Worm (Caenorhabditis elegans) whole organism, L4 larva: Measurements from ENCODE around the gene unc-43.

Source experiments
- F26F4.8 ChIP-seq: fragments of 200-800 bp; sonication (Bioruptor generic); conservative IDR thresholded peaks from 2 replicates; pipeline ENCODE4 v1.3.6; 2022; ENCODE audit warnings: missing genetic modification characterization, missing compliant biosample characterization
- F44E2.7 ChIP-seq: fragments of 200-800 bp; sonication (Bioruptor generic); IDR thresholded peaks from 2 replicates; pipeline ENCODE4 v2.1.2; 2022; ENCODE audit warnings: missing genetic modification characterization, missing compliant biosample characterization
- T20F7.1 ChIP-seq: fragments of 200-800 bp; sonication (Bioruptor generic); optimal IDR thresholded peaks from 2 replicates; lab custom pipeline; 2018; ENCODE audit warnings: mild to moderate bottlenecking, missing genetic modification characterization, missing compliant biosample characterization
- Y105C5A.15 ChIP-seq: fragments of 200-800 bp; sonication (Bioruptor generic); IDR thresholded peaks from 2 replicates; pipeline ENCODE4 v1.3.6; 2022; ENCODE audit warnings: missing genetic modification characterization, missing compliant biosample characterization
- Y75B8A.6 ChIP-seq: fragments of 200-800 bp; sonication (Bioruptor generic); IDR thresholded peaks from 2 replicates; pipeline ENCODE4 v1.3.6; 2022; ENCODE audit warnings: missing genetic modification reagents, missing genetic modification characterization, missing compliant biosample characterization
- ZK337.2 ChIP-seq: fragments of 200-800 bp; sonication (Bioruptor generic); IDR thresholded peaks from 2 replicates; pipeline ENCODE4 v1.3.6; 2022; ENCODE audit warnings: missing genetic modification reagents, missing genetic modification characterization, missing compliant biosample characterization
- ZK546.5 ChIP-seq, 2 experiments: sonication (generic microtip); optimal IDR thresholded peaks; 2 replicates each; lab custom pipeline; 2017; ENCODE audit warnings: missing biosample characterization in 2 of 2, missing genetic modification characterization in 2 of 2
- ama-1 ChIP-seq: fragments of 150-350 bp; optimal IDR thresholded peaks from 2 replicates; lab custom pipeline; 2014; ENCODE audit warnings: inconsistent platforms, mixed read lengths
- attf-4 ChIP-seq: sonication (generic microtip); optimal IDR thresholded peaks from 3 replicates; lab custom pipeline; 2017; ENCODE audit warnings: missing biosample characterization, missing genetic modification characterization
- ceh-28 ChIP-seq: fragments of 150-350 bp; optimal IDR thresholded peaks from 2 replicates; lab custom pipeline; 2014; ENCODE audit warnings: missing biosample characterization, missing genetic modification reagents, missing genetic modification characterization
- ceh-62 ChIP-seq: sonication (generic microtip); optimal IDR thresholded peaks from 2 replicates; lab custom pipeline; 2017; ENCODE audit warnings: missing biosample characterization, missing genetic modification characterization
- ceh-82 ChIP-seq: sonication (generic microtip); optimal IDR thresholded peaks from 2 replicates; lab custom pipeline; 2017; ENCODE audit warnings: missing biosample characterization, missing genetic modification characterization
- ctbp-1 ChIP-seq: fragments of 200-800 bp; sonication (Bioruptor generic); IDR thresholded peaks from 2 replicates; pipeline ENCODE4 v1.3.6; 2022; ENCODE audit warnings: missing genetic modification reagents, missing genetic modification characterization, missing compliant biosample characterization
- daf-16 ChIP-seq, 3 experiments: sonication (generic microtip); optimal IDR thresholded peaks; 2 replicates each; lab custom pipeline; 2016 to 2017; ENCODE audit warnings: missing genetic modification characterization in 3 of 3, missing genetic modification reagents in 3 of 3, mild to moderate bottlenecking in 2 of 3, missing compliant biosample characterization in 2 of 3, missing biosample characterization in 1 of 3, moderate library complexity in 1 of 3
- dmd-8 ChIP-seq: fragments of 200-800 bp; sonication (Bioruptor generic); IDR thresholded peaks from 2 replicates; pipeline ENCODE4 v1.3.6; 2022; ENCODE audit warnings: missing genetic modification characterization, missing compliant biosample characterization
- duxl-1 ChIP-seq: sonication (generic microtip); optimal IDR thresholded peaks from 2 replicates; lab custom pipeline; 2016; ENCODE audit warnings: mild to moderate bottlenecking, missing genetic modification characterization, moderate library complexity, missing compliant biosample characterization; ENCODE audit not compliant: poor library complexity
- egl-27 ChIP-seq: sonication (generic microtip); optimal IDR thresholded peaks from 3 replicates; lab custom pipeline; 2017; ENCODE audit warnings: missing biosample characterization, missing genetic modification reagents, missing genetic modification characterization
- egl-43 ChIP-seq: fragments of 200-800 bp; sonication (Bioruptor generic); IDR thresholded peaks from 2 replicates; pipeline ENCODE4 v1.3.6; 2022; ENCODE audit warnings: missing genetic modification reagents, missing genetic modification characterization, missing compliant biosample characterization
- hif-1 ChIP-seq, 2 experiments: sonication (generic microtip); optimal IDR thresholded peaks; 2 replicates each; lab custom pipeline; 2016 to 2017; ENCODE audit warnings: missing compliant biosample characterization in 2 of 2, missing genetic modification characterization in 2 of 2, missing genetic modification reagents in 2 of 2, missing genotype in 2 of 2, mild to moderate bottlenecking in 1 of 2
- hlh-11 ChIP-seq: fragments of 200-800 bp; sonication (Bioruptor generic); optimal IDR thresholded peaks from 2 replicates; lab custom pipeline; 2018; ENCODE audit warnings: mild to moderate bottlenecking, missing genetic modification characterization, missing compliant biosample characterization
- hlh-30 ChIP-seq: sonication (generic microtip); optimal IDR thresholded peaks from 2 replicates; lab custom pipeline; 2017; ENCODE audit warnings: antibody characterized with exemption, mild to moderate bottlenecking, missing genetic modification characterization, missing compliant biosample characterization; ENCODE audit not compliant: insufficient read depth
- jun-1 ChIP-seq: fragments of 150-350 bp; optimal IDR thresholded peaks from 2 replicates; lab custom pipeline; 2014; ENCODE audit warnings: missing biosample characterization, missing genetic modification reagents, missing genetic modification characterization
- lim-7 ChIP-seq: fragments of 200-800 bp; sonication (Bioruptor generic); IDR thresholded peaks from 2 replicates; pipeline ENCODE4 v1.3.6; 2022; ENCODE audit warnings: missing genetic modification characterization, missing compliant biosample characterization
- lin-1 ChIP-seq: fragments of 200-800 bp; sonication (Bioruptor generic); IDR thresholded peaks from 2 replicates; pipeline ENCODE4 v1.3.6; 2022; ENCODE audit warnings: missing genetic modification reagents, missing genetic modification characterization, missing compliant biosample characterization
- lin-15B ChIP-seq: fragments of 150-350 bp; sonication (generic microtip); optimal IDR thresholded peaks from 3 replicates; lab custom pipeline; 2014; ENCODE audit warnings: missing biosample characterization, missing genetic modification characterization
- lin-29 ChIP-seq: fragments of 200-800 bp; sonication (Bioruptor generic); IDR thresholded peaks from 2 replicates; pipeline ENCODE4 v1.3.6; 2022; ENCODE audit warnings: missing genetic modification reagents, missing genetic modification characterization, missing compliant biosample characterization
- lin-39 ChIP-seq: fragments of 150-350 bp; optimal IDR thresholded peaks from 2 replicates; lab custom pipeline; 2014; ENCODE audit warnings: missing biosample characterization, missing genetic modification reagents, missing genetic modification characterization
- lsy-2 ChIP-seq, 2 experiments: fragments of 150-350 bp in 1 of 2; sonication (generic microtip) in 1 of 2; optimal IDR thresholded peaks; 2 replicates each; lab custom pipeline; 2014 to 2017; ENCODE audit warnings: missing biosample characterization in 2 of 2, missing genetic modification characterization in 2 of 2
- mdl-1 ChIP-seq, 2 experiments: fragments of 150-350 bp in 1 of 2; sonication (generic microtip) in 1 of 2; optimal IDR thresholded peaks; 2 replicates each; lab custom pipeline; 2014 to 2017; ENCODE audit warnings: missing biosample characterization in 2 of 2, missing genetic modification characterization in 2 of 2
- mxl-2 ChIP-seq: fragments of 200-800 bp; sonication (Bioruptor generic); conservative IDR thresholded peaks from 2 replicates; pipeline ENCODE4 v1.3.6; 2022; ENCODE audit warnings: missing genetic modification reagents, missing genetic modification characterization, missing compliant biosample characterization
- nhr-10 ChIP-seq: fragments of 150-350 bp; optimal IDR thresholded peaks from 2 replicates; lab custom pipeline; 2014; ENCODE audit warnings: missing biosample characterization, missing genetic modification characterization
- nhr-102 ChIP-seq: sonication (generic microtip); optimal IDR thresholded peaks from 2 replicates; lab custom pipeline; 2016; ENCODE audit warnings: mild to moderate bottlenecking, missing genetic modification characterization, moderate library complexity, missing compliant biosample characterization
- nhr-11 ChIP-seq: fragments of 150-350 bp; optimal IDR thresholded peaks from 2 replicates; lab custom pipeline; 2014; ENCODE audit warnings: missing biosample characterization, missing genetic modification characterization
- nhr-25 ChIP-seq: sonication (generic microtip); optimal IDR thresholded peaks from 2 replicates; lab custom pipeline; 2017; ENCODE audit warnings: missing genetic modification characterization, mild to moderate bottlenecking, missing compliant biosample characterization, antibody characterized with exemption, moderate library complexity, borderline replicate concordance; ENCODE audit not compliant: insufficient read depth
- nhr-77 ChIP-seq: fragments of 150-350 bp; optimal IDR thresholded peaks from 2 replicates; lab custom pipeline; 2014; ENCODE audit warnings: missing biosample characterization, missing genetic modification characterization
- pha-4 ChIP-seq, 2 experiments: fragments of 150-350 bp in 1 of 2; fragments of 200-800 bp in 1 of 2; sonication (Bioruptor generic) in 1 of 2; IDR thresholded peaks in 1 of 2; optimal IDR thresholded peaks in 1 of 2; 2 replicates each; pipeline versions ENCODE4 v1.3.6 to Lab custom; 2014 to 2022; ENCODE audit warnings: missing genetic modification characterization in 2 of 2, missing genetic modification reagents in 2 of 2, missing biosample characterization in 1 of 2, missing compliant biosample characterization in 1 of 2
- php-3 ChIP-seq: fragments of 200-800 bp; sonication (Bioruptor generic); IDR thresholded peaks from 2 replicates; pipeline ENCODE4 v1.3.6; 2022; ENCODE audit warnings: missing genetic modification reagents, missing genetic modification characterization, missing compliant biosample characterization
- rbr-2 ChIP-seq: sonication (generic microtip); optimal IDR thresholded peaks from 2 replicates; lab custom pipeline; 2016; ENCODE audit warnings: missing genotype, missing genetic modification characterization, missing compliant biosample characterization
- saeg-2 ChIP-seq: fragments of 200-800 bp; sonication (Bioruptor generic); IDR thresholded peaks from 2 replicates; pipeline ENCODE4 v1.3.6; 2022; ENCODE audit warnings: missing genetic modification reagents, missing genetic modification characterization, missing compliant biosample characterization
- sdz-12 ChIP-seq: fragments of 200-800 bp; sonication (Bioruptor generic); optimal IDR thresholded peaks from 2 replicates; lab custom pipeline; 2018; ENCODE audit warnings: mild to moderate bottlenecking, missing genetic modification characterization, missing compliant biosample characterization
- skn-1 ChIP-seq: fragments of 150-350 bp; optimal IDR thresholded peaks from 2 replicates; lab custom pipeline; 2014; ENCODE audit warnings: missing biosample characterization, missing genetic modification characterization
- snpc-4 ChIP-seq: fragments of 150-350 bp; optimal IDR thresholded peaks from 2 replicates; lab custom pipeline; 2014; ENCODE audit warnings: missing biosample characterization, missing genetic modification characterization
- spr-1 ChIP-seq: sonication (generic microtip); optimal IDR thresholded peaks from 2 replicates; lab custom pipeline; 2016; ENCODE audit warnings: mild to moderate bottlenecking, missing genetic modification characterization, missing compliant biosample characterization
- unc-62 ChIP-seq, 3 experiments: fragments of 150-350 bp in 1 of 3; sonication (generic microtip); optimal IDR thresholded peaks in 2 of 3; peaks in 1 of 3; 1 replicate in 1 of 3; 2 replicates in 2 of 3; lab custom pipeline; 2014 to 2017; ENCODE audit warnings: missing biosample characterization in 3 of 3, missing genetic modification characterization in 3 of 3, missing genetic modification reagents in 3 of 3, missing genotype in 1 of 3
- vab-7 ChIP-seq: fragments of 200-800 bp; sonication (Bioruptor generic); IDR thresholded peaks from 2 replicates; pipeline ENCODE4 v1.3.6; 2022; ENCODE audit warnings: missing genetic modification reagents, missing genetic modification characterization, missing compliant biosample characterization
- zip-2 ChIP-seq: fragments of 150-350 bp; optimal IDR thresholded peaks from 2 replicates; lab custom pipeline; 2014; ENCODE audit warnings: missing biosample characterization, missing genetic modification characterization
- ztf-7 ChIP-seq: fragments of 150-350 bp; optimal IDR thresholded peaks from 2 replicates; lab custom pipeline; 2014; ENCODE audit warnings: missing biosample characterization, missing genetic modification characterization

Gene unc-43

ce11 chrIV:10342361-10342706, 7.7 kb downstream of the unc-43 start (continued):
- TF ChIP-seq saeg-2 (0 out of 2 replicates have a peak, but pooled peaks have one; percentile 28), lim-7 (GFP tag; lab: Robert Waterston, UW) (no peak), nhr-77 (peak; percentile 82), ama-1 (lab: Kevin White, UChicago) (no peak), nhr-10 (peak; percentile 67), lsy-2 (tag; optimal IDR thresholded peaks at IDR 0.05; lab: Kevin White, UChicago) (peak; percentile 18 to 51), ZK337.2 (no peak), F26F4.8 (GFP tag; lab: Robert Waterston, UW) (no peak), daf-16 (GFP tag; optimal IDR thresholded peaks at IDR 0.05; lab: Kevin White, UChicago) (no peak), daf-16 (tag; optimal IDR thresholded peaks at IDR 0.05; lab: Kevin White, UChicago) (peak; percentile 52), lin-1 (0 out of 2 replicates have a peak, but pooled peaks have one; percentile 46), Y75B8A.6 (GFP tag; lab: Robert Waterston, UW) (no peak), mdl-1 (tag; optimal IDR thresholded peaks at IDR 0.05; lab: Kevin White, UChicago) (peak in 1 of 2 experiments; percentile 33), nhr-25 (peak; percentile 93), egl-27 (tag; lab: Kevin White, UChicago) (no peak), php-3 (GFP tag; lab: Robert Waterston, UW) (peak; percentile 66; the same call in 1 of the 2 replicates), hlh-11 (tag; lab: Kevin White, UChicago) (peak; percentile 86), F44E2.7 (no peak), jun-1 (no peak), ztf-7 (tag; lab: Kevin White, UChicago) (no peak), unc-62 (GFP tag; optimal IDR thresholded peaks at IDR 0.05 in 1 of 2; lab: Kevin White, UChicago) (peak in 1 of 2 experiments; percentile 99), unc-62 (tag; optimal IDR thresholded peaks at IDR 0.05; lab: Kevin White, UChicago) (no peak), nhr-11 (tag; lab: Kevin White, UChicago) (peak; percentile 94)
- TF ChIP-seq, all 104 proteins: peak for 28

ce11 chrIV:10341618-10342360, 8.2 kb downstream of the unc-43 start:
- no peak for TF ChIP-seq zip-2 (tag; lab: Kevin White, UChicago)
- TF ChIP-seq attf-4 (tag; lab: Kevin White, UChicago) = no peak
- no peak for TF ChIP-seq lin-39 (tag; lab: Kevin White, UChicago)
- TF ChIP-seq ceh-62 (tag; lab: Kevin White, UChicago) = no peak
- TF ChIP-seq Y105C5A.15 = no peak
- TF ChIP-seq ctbp-1 (GFP tag; lab: Robert Waterston, UW) = peak; percentile 62; the same call in 1 of the 2 replicates
- TF ChIP-seq vab-7 = no peak
- no peak for TF ChIP-seq ceh-28 (tag; lab: Kevin White, UChicago)
- TF ChIP-seq dmd-8 = no peak
- no peak for TF ChIP-seq nhr-102 (tag; lab: Kevin White, UChicago)
- no peak for TF ChIP-seq sdz-12
- no peak for TF ChIP-seq skn-1 (tag; lab: Kevin White, UChicago)
- TF ChIP-seq lin-29 (GFP tag; lab: Robert Waterston, UW) = no peak
- peak; percentile 33 for TF ChIP-seq hlh-30 (tag; lab: Kevin White, UChicago)
- no peak for TF ChIP-seq ZK546.5 (tag; optimal IDR thresholded peaks at IDR 0.05; lab: Kevin White, UChicago)
- TF ChIP-seq php-3 (GFP tag; lab: Robert Waterston, UW) = no peak
- no peak for TF ChIP-seq ceh-82 (tag; lab: Kevin White, UChicago)
- no peak for TF ChIP-seq lin-1
- TF ChIP-seq snpc-4 = no peak
- TF ChIP-seq spr-1 (tag; lab: Kevin White, UChicago) = no peak
- TF ChIP-seq T20F7.1 (GFP tag; lab: Kevin White, UChicago) = no peak
- TF ChIP-seq egl-43 (GFP tag; lab: Robert Waterston, UW) = 0 out of 2 replicates have a peak, but pooled peaks have one; percentile 17
- no peak for TF ChIP-seq F26F4.8 (GFP tag; lab: Robert Waterston, UW)
- TF ChIP-seq pha-4 (GFP tag; IDR thresholded peaks at IDR 0.05; lab: Robert Waterston, UW) = peak; percentile 7; the same call in 1 of the 2 replicates
- TF ChIP-seq pha-4 (tag; optimal IDR thresholded peaks at IDR 0.05; lab: Kevin White, UChicago) = no peak
- TF ChIP-seq lim-7 (GFP tag; lab: Robert Waterston, UW) = no peak
- TF ChIP-seq hif-1 (tag; optimal IDR thresholded peaks at IDR 0.05; lab: Kevin White, UChicago) = no peak
- TF ChIP-seq mxl-2 (GFP tag; lab: Robert Waterston, UW) = no peak
- TF ChIP-seq saeg-2 = no peak
- peak; percentile 55 for TF ChIP-seq rbr-2 (tag; lab: Kevin White, UChicago)
- no peak for TF ChIP-seq duxl-1 (tag; lab: Kevin White, UChicago)
- no peak for TF ChIP-seq lin-15B (tag; lab: Kevin White, UChicago)
